Worm (Caenorhabditis elegans): Measurements from ENCODE around the gene Y43F8B.28.

Y43F8B.28 gene

ce11 chrV:19529168-19529567 lies 44.0 kb downstream of the Y43F8B.28 start (continued):
- TF ChIP-seq egl-13 (tag; optimal IDR thresholded peaks at IDR 0.05) (peak; percentile 65), nhr-47 (tag; optimal IDR thresholded peaks at IDR 0.05) (peak; percentile 96), nhr-84 (tag; optimal IDR thresholded peaks at IDR 0.05) (no peak), isw-1 (GFP tag; IDR thresholded peaks at IDR 0.05) (peak; percentile 73), sup-37 (GFP tag; optimal IDR thresholded peaks at IDR 0.05) (peak; percentile 75), nhr-71 (tag; optimal IDR thresholded peaks at IDR 0.05) (peak; percentile 99), xbp-1 (tag; optimal IDR thresholded peaks at IDR 0.05) (peak; percentile 90), nhr-11 (tag; optimal IDR thresholded peaks at IDR 0.05) (peak; percentile 68), C34B4.2 (tag; optimal IDR thresholded peaks at IDR 0.05) (no peak), hpl-2 (GFP tag; optimal IDR thresholded peaks at IDR 0.05) (peak; percentile 79), nhr-77 (tag; optimal IDR thresholded peaks at IDR 0.05) (peak; percentile 92), aha-1 (tag; optimal IDR thresholded peaks at IDR 0.05) (peak; percentile 75), mab-9 (GFP tag; IDR thresholded peaks at IDR 0.05) (peak; percentile 37; the same call in 1 of the 2 replicates), rnt-1 (tag; optimal IDR thresholded peaks at IDR 0.05) (peak; percentile 90), dsc-1 (tag; optimal IDR thresholded peaks at IDR 0.05) (peak; percentile 83), snu-23 (GFP tag; optimal IDR thresholded peaks at IDR 0.05) (peak; percentile 98), ceh-90 (tag; optimal IDR thresholded peaks at IDR 0.05) (peak; percentile 42), lsy-2 (tag; optimal IDR thresholded peaks at IDR 0.05) (peak; percentile 88 to 91), zip-4 (GFP tag; optimal IDR thresholded peaks at IDR 0.05) (peak; percentile 99), elt-2 (tag; optimal IDR thresholded peaks at IDR 0.05) (peak; percentile 52), nhr-90 (tag; optimal IDR thresholded peaks at IDR 0.05; ENCODE audit: poor library complexity) (peak; percentile 98), lin-13 (GFP tag; optimal IDR thresholded peaks at IDR 0.05) (peak; percentile 87), C16A3.4 (tag; optimal IDR thresholded peaks at IDR 0.05) (peak; percentile 93), sox-4 (tag; optimal IDR thresholded peaks at IDR 0.05) (peak; percentile 73), egl-27 (tag; optimal IDR thresholded peaks at IDR 0.05) (peak; percentile 81 to 98), unc-30 (tag; optimal IDR thresholded peaks at IDR 0.05) (no peak), ztf-11 (tag; optimal IDR thresholded peaks at IDR 0.05) (peak in 1 of 2 experiments; percentile 62), lin-14 (GFP tag; optimal IDR thresholded peaks at IDR 0.05) (peak; percentile 100), nhr-28 (tag; optimal IDR thresholded peaks at IDR 0.05) (no peak), nhr-85 (tag) (peak; percentile 100), efl-1 (optimal IDR thresholded peaks at IDR 0.05) (peak; percentile 81 to 84), efl-1 (GFP tag; optimal IDR thresholded peaks at IDR 0.05 in 1 of 2) (peak; percentile 51 to 95), lin-15B (tag; optimal IDR thresholded peaks at IDR 0.05) (no peak), dpl-1 (GFP tag; optimal IDR thresholded peaks at IDR 0.05) (peak; percentile 65 to 68 (median 67)), irx-1 (tag; optimal IDR thresholded peaks at IDR 0.05) (peak; percentile 92), pqm-1 (tag; optimal IDR thresholded peaks at IDR 0.05) (no peak), jun-1 (tag; optimal IDR thresholded peaks at IDR 0.05) (peak; percentile 94), ceh-8 (GFP tag; optimal IDR thresholded peaks at IDR 0.05) (peak; percentile 48), efl-3 (GFP tag; optimal IDR thresholded peaks at IDR 0.05) (no peak), snpc-4 (tag; optimal IDR thresholded peaks at IDR 0.05) (peak; percentile 83), alr-1 (tag; optimal IDR thresholded peaks at IDR 0.05; ENCODE audit: borderline replicate concordance) (no peak), grh-1 (GFP tag; IDR thresholded peaks at IDR 0.05) (peak; percentile 90), ceh-82 (tag; optimal IDR thresholded peaks at IDR 0.05) (peak; percentile 72 to 89 (median 88)), hlh-4 (tag; optimal IDR thresholded peaks at IDR 0.05) (no peak), ets-5 (GFP tag; IDR thresholded peaks at IDR 0.05) (no peak), F16B12.6 (tag; optimal IDR thresholded peaks at IDR 0.05) (no peak), C04F5.9 (tag; optimal IDR thresholded peaks at IDR 0.05) (peak; percentile 75), nhr-19 (GFP tag; conservative IDR thresholded peaks at IDR 0.05) (peak; percentile 99), mep-1 (tag; optimal IDR thresholded peaks at IDR 0.05) (peak; percentile 97), aly-2 (tag; optimal IDR thresholded peaks at IDR 0.05) (no peak), nhr-76 (tag; optimal IDR thresholded peaks at IDR 0.05) (peak; percentile 76), fkh-10 (GFP tag; optimal IDR thresholded peaks at IDR 0.05) (peak; percentile 40), ceh-63 (GFP tag; optimal IDR thresholded peaks at IDR 0.05) (no peak)
